Worm (Caenorhabditis elegans) whole organism, late embryonic: ENCODE measurements around the gene srj-5.

Experiments used
- ahr-1 ChIP-seq: sonication (generic microtip); optimal IDR thresholded peaks from 2 replicates; lab custom pipeline; 2016; ENCODE audit warnings: missing genetic modification characterization, missing compliant biosample characterization
- ama-1 ChIP-seq: fragments of 150-350 bp; optimal IDR thresholded peaks from 2 replicates; lab custom pipeline; 2014
- ceh-2 ChIP-seq: sonication (generic microtip); optimal IDR thresholded peaks from 2 replicates; lab custom pipeline; 2016; ENCODE audit warnings: missing genotype, missing genetic modification characterization, missing compliant biosample characterization
- ets-4 ChIP-seq: sonication (generic microtip); optimal IDR thresholded peaks from 2 replicates; lab custom pipeline; 2016; ENCODE audit warnings: missing genetic modification characterization, missing compliant biosample characterization
- lin-11 ChIP-seq: fragments of 200-800 bp; sonication (Bioruptor generic); optimal IDR thresholded peaks from 2 replicates; lab custom pipeline; 2018; ENCODE audit warnings: mild to moderate bottlenecking, missing genetic modification characterization, missing compliant biosample characterization
- nhr-11 ChIP-seq: fragments of 150-350 bp; optimal IDR thresholded peaks from 2 replicates; lab custom pipeline; 2014; ENCODE audit warnings: missing biosample characterization, missing genetic modification characterization
- pag-3 ChIP-seq: sonication (generic microtip); optimal IDR thresholded peaks from 2 replicates; lab custom pipeline; 2016; ENCODE audit warnings: missing compliant biosample characterization, missing genetic modification characterization, borderline replicate concordance
- ttx-3 ChIP-seq: sonication (generic microtip); optimal IDR thresholded peaks from 2 replicates; lab custom pipeline; 2016; ENCODE audit warnings: missing genetic modification reagents, missing genetic modification characterization, missing compliant biosample characterization
- ztf-16 ChIP-seq: sonication (generic microtip); optimal IDR thresholded peaks from 2 replicates; lab custom pipeline; 2017; ENCODE audit warnings: missing genetic modification characterization, missing compliant biosample characterization

DNA sequence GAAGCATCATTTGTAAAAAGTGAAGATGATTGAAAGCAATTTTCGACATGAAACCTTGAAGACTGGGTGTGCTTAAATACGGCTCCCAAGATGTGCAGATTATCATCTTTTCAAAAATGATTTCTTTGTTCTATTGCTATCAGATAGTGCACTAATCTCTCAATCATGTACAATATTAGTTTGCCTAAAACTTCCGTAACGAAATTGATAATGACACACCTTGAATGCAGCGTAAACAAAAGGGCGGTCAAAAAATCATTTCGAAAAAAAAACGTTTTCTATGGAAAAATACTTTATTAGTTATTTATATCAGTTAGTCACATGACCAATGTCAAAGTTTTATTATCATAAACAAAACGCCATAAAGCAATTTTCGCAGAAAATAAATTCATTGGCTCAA lies 29.9 kb downstream of the srj-5 start, which contains the start of gene F48G7.5:
- TF ChIP-seq ztf-16 (tag; lab: Kevin White, UChicago) (no peak), ama-1 (lab: Kevin White, UChicago) (no peak), ahr-1 (tag; lab: Kevin White, UChicago) (no peak), nhr-11 (tag; lab: Kevin White, UChicago) (no peak), lin-11 (tag; lab: Kevin White, UChicago) (no peak), ceh-2 (no peak), ttx-3 (tag; lab: Kevin White, UChicago) (no peak), ets-4 (tag; lab: Kevin White, UChicago) (no peak), pag-3 (tag; lab: Kevin White, UChicago) (no peak)
